Fruit fly (Drosophila melanogaster) whole organism, embryonic: ENCODE measurements around the gene CG12116.
A peak's percentile ranks its signal among the peaks of the same experiment; 100 is the strongest.

Experiments
- Awh ChIP-seq: fragments of 200-800 bp; sonication (Bioruptor generic); IDR thresholded peaks from 2 replicates; pipeline ENCODE4, ENCODE4 v1.3.6; 2022; ENCODE audit warnings: missing biosample characterization, missing genetic modification characterization
- CG13424 ChIP-seq: fragments of 200-800 bp; sonication (Bioruptor generic); optimal IDR thresholded peaks from 2 replicates; lab custom pipeline; 2019; ENCODE audit warnings: missing biosample characterization, mild to moderate bottlenecking, missing genetic modification characterization, moderate library complexity
- CG13894 ChIP-seq: fragments of 200-800 bp; sonication (Bioruptor generic); optimal IDR thresholded peaks from 3 replicates; lab custom pipeline; 2018; ENCODE audit warnings: missing biosample characterization, mild to moderate bottlenecking, missing genetic modification characterization, moderate library complexity
- CG15269 ChIP-seq: fragments of 200-800 bp; sonication (Bioruptor generic); optimal IDR thresholded peaks from 2 replicates; lab custom pipeline; 2018; ENCODE audit warnings: missing biosample characterization, mild to moderate bottlenecking, missing genetic modification characterization, moderate library complexity
- CG1647 ChIP-seq: fragments of 200-800 bp; sonication (Bioruptor generic); optimal IDR thresholded peaks from 3 replicates; lab custom pipeline; 2016; ENCODE audit warnings: missing biosample characterization, missing genetic modification characterization
- CG17328 ChIP-seq: fragments of 200-800 bp; sonication (Bioruptor generic); IDR thresholded peaks from 2 replicates; pipeline ENCODE4 v1.3.6; 2022; ENCODE audit warnings: missing biosample characterization, missing genetic modification characterization
- CG17385 ChIP-seq: fragments of 200-800 bp; sonication (Bioruptor generic); optimal IDR thresholded peaks from 3 replicates; lab custom pipeline; 2018; ENCODE audit warnings: missing biosample characterization, mild to moderate bottlenecking, missing genetic modification characterization
- CG17612 ChIP-seq: fragments of 200-800 bp; sonication (Bioruptor generic); IDR thresholded peaks from 2 replicates; pipeline ENCODE4 v1.3.6; 2022; ENCODE audit warnings: missing biosample characterization, missing genetic modification characterization
- CG17802 ChIP-seq: fragments of 200-800 bp; sonication (Bioruptor generic); optimal IDR thresholded peaks from 2 replicates; lab custom pipeline; 2018; ENCODE audit warnings: missing biosample characterization, mild to moderate bottlenecking, missing genetic modification characterization, moderate library complexity
- CG2129 ChIP-seq: fragments of 200-800 bp; sonication (Bioruptor generic); IDR thresholded peaks from 2 replicates; pipeline ENCODE4 v1.3.6; 2022; ENCODE audit warnings: missing biosample characterization, missing genetic modification characterization; ENCODE audit not compliant: partially characterized antibody
- CG2678 ChIP-seq: fragments of 200-800 bp; sonication (Bioruptor generic); optimal IDR thresholded peaks from 3 replicates; lab custom pipeline; 2019; ENCODE audit warnings: missing biosample characterization, mild to moderate bottlenecking, missing genetic modification characterization, moderate library complexity
- CG43689 ChIP-seq: fragments of 200-800 bp; sonication (Bioruptor generic); IDR thresholded peaks from 2 replicates; pipeline ENCODE4 v1.3.6; 2022; ENCODE audit warnings: missing biosample characterization, missing genetic modification characterization
- CG4730 ChIP-seq: fragments of 200-800 bp; sonication (Bioruptor generic); IDR thresholded peaks from 2 replicates; pipeline ENCODE4 v1.3.6; 2022; ENCODE audit warnings: missing biosample characterization, missing genetic modification characterization
- CG8765 ChIP-seq: fragments of 200-800 bp; sonication (Bioruptor generic); IDR thresholded peaks from 2 replicates; pipeline ENCODE4 v1.3.6; 2022; ENCODE audit warnings: missing biosample characterization, missing genetic modification characterization
- CG9932 ChIP-seq: fragments of 200-800 bp; sonication (Bioruptor generic); IDR thresholded peaks from 2 replicates; pipeline ENCODE4 v1.3.6; 2022; ENCODE audit warnings: missing biosample characterization, missing genetic modification characterization
- CkIIα-i1 ChIP-seq: fragments of 200-800 bp; sonication (Bioruptor generic); IDR thresholded peaks from 2 replicates; pipeline ENCODE4 v1.3.6; 2022; ENCODE audit warnings: missing biosample characterization, missing genetic modification characterization
- CoRest ChIP-seq: fragments of 200-800 bp; sonication (Bioruptor generic); optimal IDR thresholded peaks from 3 replicates; lab custom pipeline; 2018; ENCODE audit warnings: missing biosample characterization, mild to moderate bottlenecking, missing genetic modification characterization, moderate library complexity
- D19A ChIP-seq: fragments of 200-800 bp; optimal IDR thresholded peaks from 3 replicates; lab custom pipeline; 2019; ENCODE audit warnings: missing biosample characterization, mild to moderate bottlenecking, missing genetic modification characterization, moderate library complexity
- Deaf1 ChIP-seq: fragments of 200-800 bp; optimal IDR thresholded peaks from 3 replicates; lab custom pipeline; 2019; ENCODE audit warnings: missing biosample characterization, mild to moderate bottlenecking, missing genetic modification characterization, moderate library complexity
- Dek ChIP-seq: fragments of 200-800 bp; sonication (Bioruptor generic); optimal IDR thresholded peaks from 3 replicates; lab custom pipeline; 2019; ENCODE audit warnings: missing biosample characterization, mild to moderate bottlenecking, missing genetic modification characterization, moderate library complexity
- Dip2 ChIP-seq: fragments of 200-800 bp; sonication (Bioruptor generic); IDR thresholded peaks from 2 replicates; pipeline ENCODE4 v1.3.6; 2022; ENCODE audit warnings: missing biosample characterization, missing genetic modification characterization
- Eip74EF ChIP-seq, 2 experiments: fragments of 200-800 bp in 1 of 2; fragments of >200 bp in 1 of 2; sonication (Bioruptor generic) in 1 of 2; optimal IDR thresholded peaks; 2 replicates each; lab custom pipeline; 2017 to 2019; ENCODE audit warnings: missing biosample characterization in 2 of 2, missing genetic modification characterization in 2 of 2, mild to moderate bottlenecking in 1 of 2, moderate library complexity in 1 of 2
- Ets65A ChIP-seq: fragments of 200-800 bp; sonication (Bioruptor generic); peaks from one replicate; lab custom pipeline; 2016; ENCODE audit warnings: missing biosample characterization, missing genetic modification characterization
- HmgZ ChIP-seq: fragments of 200-800 bp; sonication (Bioruptor generic); optimal IDR thresholded peaks from 2 replicates; lab custom pipeline; 2018; ENCODE audit warnings: missing biosample characterization, mild to moderate bottlenecking, missing genetic modification characterization
- NC2β ChIP-seq: fragments of 200-800 bp; sonication (Bioruptor generic); optimal IDR thresholded peaks from 2 replicates; lab custom pipeline; 2016; ENCODE audit warnings: missing biosample characterization, missing genetic modification characterization
- Optix ChIP-seq: fragments of 200-800 bp; sonication (Bioruptor generic); IDR thresholded peaks from 3 replicates; pipeline ENCODE4 v1.3.6; 2022; ENCODE audit warnings: missing biosample characterization, missing genetic modification characterization
- Side ChIP-seq: fragments of 200-800 bp; sonication (Bioruptor generic); optimal IDR thresholded peaks from 2 replicates; lab custom pipeline; 2016; ENCODE audit warnings: missing biosample characterization, missing genetic modification characterization
- Sox100B ChIP-seq: fragments of 200-800 bp; sonication (Bioruptor generic); optimal IDR thresholded peaks from 3 replicates; lab custom pipeline; 2018; ENCODE audit warnings: missing biosample characterization, mild to moderate bottlenecking, missing genetic modification characterization
- ab ChIP-seq: fragments of 200-800 bp; sonication (Bioruptor generic); optimal IDR thresholded peaks from 2 replicates; lab custom pipeline; 2016; ENCODE audit warnings: missing biosample characterization, missing genetic modification characterization
- ac ChIP-seq: fragments of 200-800 bp; sonication (Bioruptor generic); optimal IDR thresholded peaks from 3 replicates; lab custom pipeline; 2017; ENCODE audit warnings: missing biosample characterization, mild to moderate bottlenecking, missing genetic modification characterization
- ap ChIP-seq: fragments of 200-800 bp; sonication (Bioruptor generic); IDR thresholded peaks from 2 replicates; pipeline ENCODE4 v1.3.6; 2022; ENCODE audit warnings: missing biosample characterization, missing genetic modification characterization
- cad ChIP-seq: fragments of >200 bp; optimal IDR thresholded peaks from 2 replicates; lab custom pipeline; 2017; ENCODE audit warnings: missing biosample characterization, missing genetic modification characterization
- cwo ChIP-seq: fragments of 200-800 bp; sonication (Bioruptor generic); optimal IDR thresholded peaks from 3 replicates; lab custom pipeline; 2017; ENCODE audit warnings: missing biosample characterization, missing genetic modification characterization, mild to moderate bottlenecking, moderate library complexity, missing genetic modification reagents
- dimm ChIP-seq: fragments of 200-800 bp; sonication (Bioruptor generic); IDR thresholded peaks from 2 replicates; pipeline ENCODE4 v1.3.6; 2022; ENCODE audit warnings: missing biosample characterization, missing genetic modification characterization
- fd64A ChIP-seq: fragments of 200-800 bp; sonication (Bioruptor generic); optimal IDR thresholded peaks from 3 replicates; lab custom pipeline; 2018; ENCODE audit warnings: missing biosample characterization, mild to moderate bottlenecking, missing genetic modification characterization
- gt ChIP-seq: fragments of 200-800 bp; sonication (Bioruptor generic); IDR thresholded peaks from 2 replicates; pipeline ENCODE4 v1.3.6; 2022; ENCODE audit warnings: missing biosample characterization, missing genetic modification characterization
- hth ChIP-seq: fragments of >200 bp; optimal IDR thresholded peaks from 2 replicates; lab custom pipeline; 2017; ENCODE audit warnings: inconsistent platforms
- ken ChIP-seq: fragments of 200-800 bp; sonication (Bioruptor generic); IDR thresholded peaks from 3 replicates; pipeline ENCODE4 v1.3.6; 2022; ENCODE audit warnings: missing biosample characterization, missing genetic modification characterization
- klu ChIP-seq: fragments of 200-800 bp; sonication (Bioruptor generic); IDR thresholded peaks from 2 replicates; pipeline ENCODE4 v1.3.6; 2022; ENCODE audit warnings: missing biosample characterization, missing genetic modification characterization
- oc ChIP-seq: fragments of 200-800 bp; sonication (Bioruptor generic); optimal IDR thresholded peaks from 2 replicates; lab custom pipeline; 2018; ENCODE audit warnings: missing biosample characterization, mild to moderate bottlenecking, missing genetic modification characterization, moderate library complexity
- pnt ChIP-seq: fragments of 200-800 bp; sonication (Bioruptor generic); optimal IDR thresholded peaks from 3 replicates; lab custom pipeline; 2016; ENCODE audit warnings: missing biosample characterization, missing genetic modification characterization
- pzg ChIP-seq: fragments of 200-800 bp; sonication (Bioruptor generic); optimal IDR thresholded peaks from 3 replicates; lab custom pipeline; 2018; ENCODE audit warnings: missing biosample characterization, mild to moderate bottlenecking, missing genetic modification characterization, moderate library complexity
- repo ChIP-seq: fragments of 200-800 bp; sonication (Bioruptor generic); optimal IDR thresholded peaks from 2 replicates; lab custom pipeline; 2016; ENCODE audit warnings: missing biosample characterization, missing genetic modification characterization
- sim ChIP-seq: fragments of 200-800 bp; sonication (Bioruptor generic); IDR thresholded peaks from 2 replicates; pipeline ENCODE4 v1.3.6; 2022; ENCODE audit warnings: missing biosample characterization, missing genetic modification characterization
- slbo ChIP-seq: fragments of 200-800 bp; sonication (Bioruptor generic); IDR thresholded peaks from 2 replicates; pipeline ENCODE4 v1.3.6; 2022; ENCODE audit warnings: missing biosample characterization, missing genetic modification characterization
- tio ChIP-seq: fragments of 200-800 bp; sonication (Bioruptor generic); optimal IDR thresholded peaks from 2 replicates; lab custom pipeline; 2017; ENCODE audit warnings: missing biosample characterization, missing genetic modification characterization, inconsistent platforms
- vvl ChIP-seq: fragments of 200-800 bp; sonication (Bioruptor generic); IDR thresholded peaks from 2 replicates; pipeline ENCODE4 v1.3.6; 2022; ENCODE audit warnings: missing biosample characterization, missing genetic modification characterization
- wdn ChIP-seq: fragments of 200-800 bp; sonication (Bioruptor generic); IDR thresholded peaks from 2 replicates; pipeline ENCODE4 v1.3.6; 2022; ENCODE audit warnings: missing biosample characterization, missing genetic modification characterization
- wek ChIP-seq: fragments of 200-800 bp; sonication (Bioruptor generic); optimal IDR thresholded peaks from 3 replicates; lab custom pipeline; 2018; ENCODE audit warnings: missing biosample characterization, mild to moderate bottlenecking, missing genetic modification characterization, moderate library complexity
- z ChIP-seq: fragments of 200-800 bp; sonication (Bioruptor generic); IDR thresholded peaks from 3 replicates; pipeline ENCODE4 v1.3.6; 2022; ENCODE audit warnings: missing biosample characterization, missing genetic modification characterization
- zf30C ChIP-seq: fragments of 200-800 bp; sonication (Bioruptor generic); optimal IDR thresholded peaks from 3 replicates; lab custom pipeline; 2018; ENCODE audit warnings: missing biosample characterization, mild to moderate bottlenecking, missing genetic modification characterization

The CG12116 gene

DNA sequence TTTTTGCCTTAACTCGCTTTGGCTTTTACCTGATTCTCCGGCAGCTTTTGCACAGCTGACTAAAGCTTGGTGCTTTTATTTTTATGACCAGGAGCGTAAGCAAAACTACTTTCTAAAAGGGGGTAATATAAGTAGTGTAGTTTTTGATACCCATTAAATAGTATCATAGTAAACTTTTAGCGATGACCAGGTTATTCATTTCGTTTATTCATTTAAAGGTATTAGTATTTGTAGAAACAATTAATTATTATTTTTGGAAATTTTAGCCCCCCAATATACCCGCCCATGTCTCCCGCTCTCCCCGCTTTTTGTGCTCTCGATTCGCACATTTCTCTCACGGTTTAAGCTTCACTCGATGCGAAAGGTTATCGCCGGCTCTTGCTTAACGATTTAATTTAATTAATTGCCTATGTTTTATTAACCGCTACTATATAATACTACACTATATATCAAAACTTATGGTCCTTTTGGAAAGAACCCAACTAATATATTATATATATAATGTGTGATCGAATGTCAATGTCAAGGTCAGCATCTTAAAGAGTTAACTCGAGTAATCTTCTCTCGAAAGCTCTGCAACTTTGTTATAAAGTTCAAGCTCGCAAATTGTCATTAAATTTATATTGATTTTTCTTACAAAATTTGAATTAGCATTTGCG, 4.3 kb downstream of the CG12116 start, which contains the start of gene Sptr (continued):
- peak; percentile 79 for TF ChIP-seq D19A
- peak; percentile 7 for TF ChIP-seq CG17802 (tag; lab: Kevin White, UChicago)
- no peak for TF ChIP-seq fd64A (GFP tag; lab: Kevin White, UChicago)
- TF ChIP-seq CG2129, result no peak
- no peak for TF ChIP-seq zf30C
- peak; percentile 91 for TF ChIP-seq CG13424 (tag; lab: Kevin White, UChicago)
- TF ChIP-seq ken (GFP tag; lab: Robert Waterston, UW), result peak; percentile 78
- peak; percentile 72 for TF ChIP-seq Sox100B
- no peak for TF ChIP-seq hth (lab: Kevin White, UChicago)
- TF ChIP-seq CG17612 (GFP tag; lab: Robert Waterston, UW), result peak; percentile 81
- TF ChIP-seq Eip74EF (GFP tag; optimal IDR thresholded peaks at IDR 0.05; lab: Kevin White, UChicago), result peak in 1 of 2 experiments; percentile 82
- peak; percentile 88 for TF ChIP-seq CG17328
- no peak for TF ChIP-seq CkIIα-i1 (GFP tag; lab: Robert Waterston, UW)
- TF ChIP-seq slbo, result peak; percentile 94
- TF ChIP-seq z (GFP tag; lab: Robert Waterston, UW), result no peak
- peak; percentile 63 for TF ChIP-seq CG1647 (GFP tag; lab: Kevin White, UChicago)
- TF ChIP-seq wdn, result peak; percentile 86
- peak; percentile 62 for TF ChIP-seq tio (GFP tag; lab: Kevin White, UChicago)
- peak; percentile 90 for TF ChIP-seq CoRest (tag; lab: Kevin White, UChicago)
- peak; percentile 65 for TF ChIP-seq dimm
- TF ChIP-seq pnt (GFP tag; lab: Kevin White, UChicago), result peak; percentile 59
- TF ChIP-seq Ets65A (GFP tag; lab: Kevin White, UChicago), result peak; percentile 93
- peak; percentile 59 for TF ChIP-seq repo (GFP tag; lab: Kevin White, UChicago)
- TF ChIP-seq Side, result peak; percentile 71
- TF ChIP-seq Deaf1 (tag; lab: Kevin White, UChicago), result peak; percentile 67
- no peak for TF ChIP-seq cad
- peak; percentile 95 for TF ChIP-seq vvl (GFP tag; lab: Robert Waterston, UW)
- TF ChIP-seq CG15269 (tag; lab: Kevin White, UChicago), result peak; percentile 92
- peak; percentile 63; the same call in 1 of the 2 replicates for TF ChIP-seq CG8765 (GFP tag; lab: Robert Waterston, UW)
- peak; percentile 44; the same call in 1 of the 2 replicates for TF ChIP-seq CG43689 (GFP tag; lab: Robert Waterston, UW)
- peak; percentile 90 for TF ChIP-seq cwo
- no peak for TF ChIP-seq ac (GFP tag; lab: Kevin White, UChicago)
- peak; percentile 84 for TF ChIP-seq CG17385
- peak; percentile 92 for TF ChIP-seq CG9932 (GFP tag; lab: Robert Waterston, UW)
- TF ChIP-seq klu (GFP tag; lab: Robert Waterston, UW), result peak; percentile 81
- TF ChIP-seq ap (GFP tag; lab: Robert Waterston, UW), result peak; percentile 80
- TF ChIP-seq ab (GFP tag; lab: Kevin White, UChicago), result no peak
- TF ChIP-seq Dek (tag; lab: Kevin White, UChicago), result peak; percentile 91
- peak; percentile 36; the same call in 1 of the 3 replicates for TF ChIP-seq Optix (GFP tag; lab: Robert Waterston, UW)
- peak; percentile 88 for TF ChIP-seq Awh (GFP tag; lab: Robert Waterston, UW)
- TF ChIP-seq CG4730 (GFP tag; lab: Robert Waterston, UW), result peak; percentile 85
- no peak for TF ChIP-seq gt (GFP tag; lab: Robert Waterston, UW)
- peak; percentile 94 for TF ChIP-seq CG2678 (tag; lab: Kevin White, UChicago)
- TF ChIP-seq wek (GFP tag; lab: Kevin White, UChicago), result peak; percentile 48
- peak; percentile 12 for TF ChIP-seq pzg (GFP tag; lab: Kevin White, UChicago)
- TF ChIP-seq NC2β (GFP tag; lab: Kevin White, UChicago), result peak; percentile 17
- TF ChIP-seq Dip2 (GFP tag; lab: Robert Waterston, UW), result no peak
- TF ChIP-seq sim (GFP tag; lab: Robert Waterston, UW), result peak; percentile 29; the same call in 1 of the 2 replicates
- TF ChIP-seq oc (tag; lab: Kevin White, UChicago), result peak; percentile 64
- peak; percentile 91 for TF ChIP-seq HmgZ (tag; lab: Kevin White, UChicago)
- TF ChIP-seq CG13894 (tag; lab: Kevin White, UChicago), result peak; percentile 93
